Worm (Caenorhabditis elegans) whole organism, young adult: ENCODE results near the gene Y54E2A.9.
A peak's percentile ranks its signal among the peaks of the same experiment; 100 is the strongest.

ENCODE experiments used
- B0336.3 ChIP-seq: fragments of 200-800 bp; sonication (Bioruptor generic); IDR thresholded peaks from 2 replicates; pipeline ENCODE4 v1.3.6; 2022; ENCODE audit warnings: missing genetic modification characterization, missing compliant biosample characterization
- C17E4.6 ChIP-seq: fragments of 200-800 bp; sonication (Bioruptor generic); IDR thresholded peaks from 2 replicates; pipeline ENCODE4 v1.3.6; 2022; ENCODE audit warnings: missing genetic modification reagents, missing genetic modification characterization, missing compliant biosample characterization
- D2030.7 ChIP-seq: fragments of 200-800 bp; sonication (Bioruptor generic); IDR thresholded peaks from 2 replicates; pipeline ENCODE4 v1.3.6; 2022; ENCODE audit warnings: missing genetic modification reagents, missing genetic modification characterization, missing compliant biosample characterization
- F10E7.11 ChIP-seq: sonication (generic microtip); optimal IDR thresholded peaks from 2 replicates; lab custom pipeline; 2017; ENCODE audit warnings: mild to moderate bottlenecking, missing genetic modification characterization, moderate library complexity, missing compliant biosample characterization
- F39B2.1 ChIP-seq: fragments of 200-800 bp; sonication (Bioruptor generic); IDR thresholded peaks from 2 replicates; pipeline ENCODE4 v1.3.6; 2022; ENCODE audit warnings: missing genetic modification reagents, missing genetic modification characterization, missing compliant biosample characterization
- Y53G8AR.9 ChIP-seq: fragments of 200-800 bp; sonication (Bioruptor generic); conservative IDR thresholded peaks from 2 replicates; pipeline ENCODE4 v1.3.6; 2022; ENCODE audit warnings: missing genetic modification reagents, missing genetic modification characterization, missing compliant biosample characterization
- Y56A3A.18 ChIP-seq: fragments of 200-800 bp; sonication (Bioruptor generic); IDR thresholded peaks from 2 replicates; pipeline ENCODE4 v1.3.6; 2022; ENCODE audit warnings: missing genetic modification reagents, missing genetic modification characterization, missing compliant biosample characterization
- Y79H2A.3 ChIP-seq: fragments of 200-800 bp; sonication (Bioruptor generic); conservative IDR thresholded peaks from 2 replicates; pipeline ENCODE4 v1.3.6; 2022; ENCODE audit warnings: missing genetic modification reagents, missing genetic modification characterization, missing compliant biosample characterization
- Y95B8A.8 ChIP-seq: fragments of 200-800 bp; sonication (Bioruptor generic); IDR thresholded peaks from 2 replicates; pipeline ENCODE4 v1.3.6; 2022; ENCODE audit warnings: missing genetic modification reagents, missing genetic modification characterization, missing compliant biosample characterization
- akir-1 ChIP-seq: fragments of 200-800 bp; sonication (Bioruptor generic); optimal IDR thresholded peaks from 2 replicates; lab custom pipeline; 2018; ENCODE audit warnings: mild to moderate bottlenecking, missing genetic modification characterization, moderate library complexity, missing compliant biosample characterization
- aptf-3 ChIP-seq: fragments of 200-800 bp; sonication (Bioruptor generic); IDR thresholded peaks from 2 replicates; pipeline ENCODE4 v1.3.6; 2022; ENCODE audit warnings: missing genetic modification characterization, missing compliant biosample characterization
- athp-1 ChIP-seq: sonication (generic microtip); optimal IDR thresholded peaks from 2 replicates; lab custom pipeline; 2017; ENCODE audit warnings: mild to moderate bottlenecking, missing genetic modification characterization, missing compliant biosample characterization
- attf-6 ChIP-seq: fragments of 200-800 bp; sonication (Bioruptor generic); IDR thresholded peaks from 2 replicates; pipeline ENCODE4 v1.3.6; 2022; ENCODE audit warnings: missing genetic modification reagents, missing genetic modification characterization, missing compliant biosample characterization
- bed-1 ChIP-seq: fragments of 200-800 bp; sonication (Bioruptor generic); IDR thresholded peaks from 2 replicates; pipeline ENCODE4 v1.3.6; 2022; ENCODE audit warnings: missing genetic modification reagents, missing genetic modification characterization, missing compliant biosample characterization
- cebp-2 ChIP-seq: fragments of 200-800 bp; sonication (Bioruptor generic); IDR thresholded peaks from 2 replicates; pipeline ENCODE4 v1.3.6; 2022; ENCODE audit warnings: missing genetic modification characterization, missing compliant biosample characterization
- ceh-100 ChIP-seq: fragments of 200-800 bp; sonication (Bioruptor generic); IDR thresholded peaks from 2 replicates; pipeline ENCODE4 v1.3.6; 2022; ENCODE audit warnings: missing genetic modification reagents, missing genetic modification characterization, missing compliant biosample characterization
- dpl-1 ChIP-seq: fragments of 150-350 bp; optimal IDR thresholded peaks from 2 replicates; lab custom pipeline; 2014; ENCODE audit warnings: missing biosample characterization, missing genetic modification reagents, missing genetic modification characterization
- efl-1 ChIP-seq: fragments of 150-350 bp; optimal IDR thresholded peaks from 2 replicates; lab custom pipeline; 2014; ENCODE audit warnings: missing biosample characterization, missing genetic modification reagents, missing genetic modification characterization
- fkh-3 ChIP-seq: sonication (generic microtip); optimal IDR thresholded peaks from 2 replicates; lab custom pipeline; 2016; ENCODE audit warnings: mild to moderate bottlenecking, missing genetic modification characterization, missing compliant biosample characterization
- gei-17 ChIP-seq: fragments of 200-800 bp; sonication (Bioruptor generic); optimal IDR thresholded peaks from 2 replicates; lab custom pipeline; 2018; ENCODE audit warnings: mild to moderate bottlenecking, missing genetic modification characterization, missing compliant biosample characterization
- hmg-1.2 ChIP-seq: fragments of 200-800 bp; sonication (Bioruptor generic); IDR thresholded peaks from 2 replicates; pipeline ENCODE4 v1.3.6; 2022; ENCODE audit warnings: missing genetic modification reagents, missing genetic modification characterization, missing compliant biosample characterization
- hrde-1 ChIP-seq: sonication (generic microtip); optimal IDR thresholded peaks from 2 replicates; lab custom pipeline; 2016; ENCODE audit warnings: missing genetic modification characterization, mild to moderate bottlenecking, missing compliant biosample characterization, moderate library complexity, missing genotype, missing genetic modification reagents, borderline replicate concordance
- hsf-1 ChIP-seq: fragments of 200-800 bp; sonication (Bioruptor generic); IDR thresholded peaks from 2 replicates; pipeline ENCODE4 v1.3.6; 2022; ENCODE audit warnings: missing genetic modification reagents, missing genetic modification characterization, missing compliant biosample characterization
- let-526 ChIP-seq: fragments of 200-800 bp; sonication (Bioruptor generic); IDR thresholded peaks from 2 replicates; pipeline ENCODE4 v1.3.6; 2022; ENCODE audit warnings: missing genetic modification reagents, missing genetic modification characterization, missing compliant biosample characterization
- lin-35 ChIP-seq, 3 experiments: fragments of 150-350 bp in 2 of 3; sonication (generic microtip) in 1 of 3; optimal IDR thresholded peaks; 2 replicates each; lab custom pipeline; 2014 to 2018; ENCODE audit warnings: missing biosample characterization in 3 of 3, missing genetic modification characterization in 3 of 3, missing genetic modification reagents in 3 of 3
- lin-40 ChIP-seq: sonication (generic microtip); optimal IDR thresholded peaks from 2 replicates; lab custom pipeline; 2016; ENCODE audit warnings: missing genetic modification characterization, mild to moderate bottlenecking, missing compliant biosample characterization, missing genotype, missing genetic modification reagents
- lin-54 ChIP-seq: fragments of 200-800 bp; sonication (Bioruptor generic); optimal IDR thresholded peaks from 2 replicates; lab custom pipeline; 2018; ENCODE audit warnings: mild to moderate bottlenecking, missing genetic modification characterization, missing compliant biosample characterization
- lsl-1 ChIP-seq: fragments of 200-800 bp; sonication (Bioruptor generic); optimal IDR thresholded peaks from 2 replicates; lab custom pipeline; 2018; ENCODE audit warnings: mild to moderate bottlenecking, missing genetic modification characterization, moderate library complexity, missing compliant biosample characterization
- madf-6 ChIP-seq: fragments of 200-800 bp; sonication (Bioruptor generic); IDR thresholded peaks from 2 replicates; pipeline ENCODE4 v1.3.6; 2022; ENCODE audit warnings: missing genetic modification reagents, missing genetic modification characterization, missing compliant biosample characterization
- madf-8 ChIP-seq: fragments of 200-800 bp; sonication (Bioruptor generic); conservative IDR thresholded peaks from 2 replicates; pipeline ENCODE4 v1.3.6; 2022; ENCODE audit warnings: missing genetic modification reagents, missing genetic modification characterization, missing compliant biosample characterization
- mel-28 ChIP-seq: sonication (generic microtip); optimal IDR thresholded peaks from 2 replicates; lab custom pipeline; 2016; ENCODE audit warnings: borderline replicate concordance, mild to moderate bottlenecking, missing genetic modification characterization, missing compliant biosample characterization
- nhr-27 ChIP-seq: fragments of 200-800 bp; sonication (Bioruptor generic); optimal IDR thresholded peaks from 2 replicates; lab custom pipeline; 2018; ENCODE audit warnings: mild to moderate bottlenecking, missing genetic modification characterization, moderate library complexity, missing compliant biosample characterization
- pbrm-1 ChIP-seq: fragments of 200-800 bp; sonication (Bioruptor generic); IDR thresholded peaks from 2 replicates; pipeline ENCODE4 v1.3.6; 2022; ENCODE audit warnings: missing genetic modification reagents, missing genetic modification characterization, missing compliant biosample characterization
- pha-4 ChIP-seq: fragments of 150-350 bp; sonication (generic microtip); optimal IDR thresholded peaks from 2 replicates; lab custom pipeline; 2014; ENCODE audit warnings: missing biosample characterization, missing genetic modification reagents, missing genetic modification characterization
- rcor-1 ChIP-seq: fragments of 200-800 bp; sonication (Bioruptor generic); IDR thresholded peaks from 2 replicates; pipeline ENCODE4 v1.3.6; 2022; ENCODE audit warnings: missing genetic modification reagents, missing genetic modification characterization, missing compliant biosample characterization
- rec-8 ChIP-seq, 2 experiments: sonication (generic microtip); optimal IDR thresholded peaks; 2 replicates each; lab custom pipeline; 2016; ENCODE audit warnings: mild to moderate bottlenecking in 2 of 2, missing genetic modification characterization in 2 of 2, missing genetic modification reagents in 2 of 2, missing genotype in 2 of 2, missing biosample characterization in 1 of 2, missing compliant biosample characterization in 1 of 2, moderate library complexity in 1 of 2
- sea-2 ChIP-seq: fragments of 200-800 bp; sonication (Bioruptor generic); IDR thresholded peaks from 2 replicates; pipeline ENCODE4 v1.3.6; 2022; ENCODE audit warnings: missing genetic modification characterization, missing compliant biosample characterization
- snpc-1.1 ChIP-seq: sonication (generic microtip); optimal IDR thresholded peaks from 2 replicates; lab custom pipeline; 2017; ENCODE audit warnings: missing genetic modification characterization, mild to moderate bottlenecking, missing compliant biosample characterization, antibody characterized with exemption, moderate library complexity, missing genotype, missing genetic modification reagents; ENCODE audit not compliant: insufficient read depth
- snpc-1.3 ChIP-seq: sonication (generic microtip); optimal IDR thresholded peaks from 2 replicates; lab custom pipeline; 2017; ENCODE audit warnings: missing genetic modification characterization, mild to moderate bottlenecking, missing compliant biosample characterization, antibody characterized with exemption, moderate library complexity, missing genotype, missing genetic modification reagents; ENCODE audit not compliant: insufficient read depth
- snpc-3.4 ChIP-seq: sonication (generic microtip); optimal IDR thresholded peaks from 2 replicates; lab custom pipeline; 2017; ENCODE audit warnings: missing genetic modification characterization, mild to moderate bottlenecking, missing compliant biosample characterization, antibody characterized with exemption, moderate library complexity, missing genotype, missing genetic modification reagents
- tbp1 ChIP-seq: fragments of 200-800 bp; sonication (Bioruptor generic); optimal IDR thresholded peaks from 2 replicates; lab custom pipeline; 2018; ENCODE audit warnings: mild to moderate bottlenecking, missing genetic modification characterization, missing compliant biosample characterization
- unc-62 ChIP-seq: fragments of 150-350 bp; optimal IDR thresholded peaks from 2 replicates; lab custom pipeline; 2014; ENCODE audit warnings: missing biosample characterization, missing genetic modification reagents, missing genetic modification characterization
- xnd-1 ChIP-seq: sonication (generic microtip); optimal IDR thresholded peaks from 2 replicates; lab custom pipeline; 2016; ENCODE audit warnings: missing genotype, missing genetic modification reagents, missing genetic modification characterization, missing compliant biosample characterization
- zfh-2 ChIP-seq: fragments of 200-800 bp; sonication (Bioruptor generic); conservative IDR thresholded peaks from 2 replicates; pipeline ENCODE4 v1.3.6; 2022; ENCODE audit warnings: missing genetic modification reagents, missing genetic modification characterization, missing compliant biosample characterization
- ztf-18 ChIP-seq: sonication (generic microtip); optimal IDR thresholded peaks from 2 replicates; lab custom pipeline; 2016; ENCODE audit warnings: missing genotype, mild to moderate bottlenecking, missing genetic modification characterization, missing compliant biosample characterization
- ztf-25 ChIP-seq: fragments of 200-800 bp; sonication (Bioruptor generic); IDR thresholded peaks from 2 replicates; pipeline ENCODE4 v1.3.6; 2022; ENCODE audit warnings: missing genetic modification reagents, missing genetic modification characterization, missing compliant biosample characterization

Gene Y54E2A.9

DNA sequence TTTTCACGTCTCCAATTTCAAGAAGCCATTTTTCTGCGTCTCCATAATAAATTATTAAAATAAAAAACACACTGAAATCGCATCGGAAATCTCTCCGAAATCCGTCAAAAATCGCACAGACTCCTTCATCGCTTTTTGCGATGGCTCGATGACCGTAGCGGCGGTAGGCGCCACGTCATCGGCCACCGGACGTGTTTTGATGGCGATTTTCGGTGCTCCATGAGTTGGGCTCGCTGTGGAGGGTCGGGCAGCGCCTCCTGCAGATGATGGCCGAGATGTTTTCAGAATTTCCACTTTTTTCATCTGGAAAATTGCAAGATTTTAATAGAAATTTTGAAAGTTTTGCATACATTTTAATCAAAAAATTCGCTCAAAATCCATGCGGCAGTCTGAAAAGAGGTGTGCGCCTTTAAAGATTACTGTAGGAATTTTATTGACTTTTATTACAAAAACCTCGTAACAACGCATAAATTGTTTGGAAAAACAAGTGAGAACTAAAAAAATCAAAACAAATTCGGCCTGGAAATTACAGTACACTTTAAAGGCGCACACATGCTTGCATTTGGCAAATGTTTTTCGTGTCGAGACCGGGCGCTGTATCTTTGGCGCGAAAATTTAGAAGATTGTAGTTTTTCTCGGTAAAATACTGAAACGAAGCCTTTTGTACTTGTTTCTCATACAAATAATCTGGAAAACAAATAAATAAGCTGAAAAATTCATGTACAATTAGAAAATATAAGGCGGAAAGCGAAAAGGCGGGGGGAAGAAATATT is 33.4 kb downstream of the Y54E2A.9 start, which contains the start of gene smg-9 (continued):
- TF ChIP-seq D2030.7 (GFP tag; lab: Robert Waterston, UW) (0 out of 2 replicates have a peak, but pooled peaks have one; percentile 32), F10E7.11 (tag; lab: Kevin White, UChicago) (no peak), zfh-2 (GFP tag; lab: Robert Waterston, UW) (peak; percentile 56; the same call in 1 of the 2 replicates), cebp-2 (GFP tag; lab: Robert Waterston, UW) (no peak), hrde-1 (tag; lab: Kevin White, UChicago) (no peak), madf-6 (GFP tag; lab: Robert Waterston, UW) (peak; percentile 79), nhr-27 (tag; lab: Kevin White, UChicago) (no peak), let-526 (GFP tag; lab: Robert Waterston, UW) (no peak), unc-62 (GFP tag; lab: Kevin White, UChicago) (no peak), fkh-3 (tag; lab: Kevin White, UChicago) (no peak), snpc-3.4 (no peak), akir-1 (GFP tag; lab: Kevin White, UChicago) (no peak), F39B2.1 (GFP tag; lab: Robert Waterston, UW) (no peak), Y56A3A.18 (no peak; the same call in 1 of the 2 replicates), hmg-1.2 (GFP tag; lab: Robert Waterston, UW) (peak; percentile 13; the same call in 1 of the 2 replicates), ceh-100 (GFP tag; lab: Robert Waterston, UW) (no peak), tbp1 (GFP tag; lab: Kevin White, UChicago) (no peak), B0336.3 (GFP tag; lab: Robert Waterston, UW) (no peak), mel-28 (no peak), C17E4.6 (no peak), lsl-1 (GFP tag; lab: Kevin White, UChicago) (peak; percentile 81), hsf-1 (GFP tag; lab: Robert Waterston, UW) (peak; percentile 32; the same call in 1 of the 2 replicates), gei-17 (GFP tag; lab: Kevin White, UChicago) (no peak), efl-1 (GFP tag; lab: Kevin White, UChicago) (peak; percentile 80), madf-8 (GFP tag; lab: Robert Waterston, UW) (peak; percentile 43), rec-8 (tag; optimal IDR thresholded peaks at IDR 0.05; lab: Kevin White, UChicago) (no peak), dpl-1 (GFP tag; lab: Kevin White, UChicago) (peak; percentile 7), lin-54 (GFP tag; lab: Kevin White, UChicago) (peak; percentile 27), sea-2 (GFP tag; lab: Robert Waterston, UW) (no peak), ztf-18 (tag; lab: Kevin White, UChicago) (no peak), attf-6 (GFP tag; lab: Robert Waterston, UW) (no peak), snpc-1.3 (tag; lab: Kevin White, UChicago) (peak; percentile 13), ztf-25 (GFP tag; lab: Robert Waterston, UW) (no peak), athp-1 (tag; lab: Kevin White, UChicago) (no peak), lin-35 (GFP tag; optimal IDR thresholded peaks at IDR 0.05; lab: Kevin White, UChicago) (peak in 1 of 3 experiments; percentile 26), bed-1 (no peak), Y53G8AR.9 (GFP tag; lab: Robert Waterston, UW) (peak; percentile 67), snpc-1.1 (tag; lab: Kevin White, UChicago) (peak; percentile 11), xnd-1 (tag; lab: Kevin White, UChicago) (peak; percentile 71), pbrm-1 (GFP tag; lab: Robert Waterston, UW) (no peak), aptf-3 (GFP tag; lab: Robert Waterston, UW) (no peak), pha-4 (tag; lab: Kevin White, UChicago) (no peak), Y79H2A.3 (GFP tag; lab: Robert Waterston, UW) (no peak), rcor-1 (no peak), Y95B8A.8 (GFP tag; lab: Robert Waterston, UW) (no peak), lin-40 (tag; lab: Kevin White, UChicago) (no peak)
